Worm (Caenorhabditis elegans) whole organism, L4 larva: ENCODE results near the gene txdc-17.

ENCODE experiments used
- D1046.2 ChIP-seq: fragments of 200-800 bp; sonication (Bioruptor generic); IDR thresholded peaks from 2 replicates; pipeline ENCODE4 v1.3.6; 2022; ENCODE audit warnings: missing genetic modification characterization, missing compliant biosample characterization
- F37D6.2 ChIP-seq: sonication (generic microtip); optimal IDR thresholded peaks from 2 replicates; lab custom pipeline; 2016; ENCODE audit warnings: mild to moderate bottlenecking, missing genetic modification characterization, missing compliant biosample characterization
- F49E8.2 ChIP-seq: sonication (generic microtip); optimal IDR thresholded peaks from 2 replicates; lab custom pipeline; 2016; ENCODE audit warnings: missing compliant biosample characterization, mild to moderate bottlenecking, missing genetic modification characterization, borderline replicate concordance
- R02D3.7 ChIP-seq: fragments of 150-350 bp; sonication (generic microtip); optimal IDR thresholded peaks from 3 replicates; lab custom pipeline; 2014; ENCODE audit warnings: missing biosample characterization, missing genetic modification characterization
- T20F7.1 ChIP-seq: fragments of 200-800 bp; sonication (Bioruptor generic); optimal IDR thresholded peaks from 2 replicates; lab custom pipeline; 2018; ENCODE audit warnings: mild to moderate bottlenecking, missing genetic modification characterization, missing compliant biosample characterization
- Y48G9A.11 ChIP-seq: fragments of 200-800 bp; sonication (Bioruptor generic); IDR thresholded peaks from 2 replicates; pipeline ENCODE4 v1.3.6; 2022; ENCODE audit warnings: missing genetic modification reagents, missing genetic modification characterization, missing compliant biosample characterization
- ZK337.2 ChIP-seq: fragments of 200-800 bp; sonication (Bioruptor generic); IDR thresholded peaks from 2 replicates; pipeline ENCODE4 v1.3.6; 2022; ENCODE audit warnings: missing genetic modification reagents, missing genetic modification characterization, missing compliant biosample characterization
- ZK546.5 ChIP-seq, 2 experiments: sonication (generic microtip); optimal IDR thresholded peaks; 2 replicates each; lab custom pipeline; 2017; ENCODE audit warnings: missing biosample characterization in 2 of 2, missing genetic modification characterization in 2 of 2
- arid-1 ChIP-seq: fragments of 200-800 bp; sonication (Bioruptor generic); conservative IDR thresholded peaks from 2 replicates; pipeline ENCODE4 v1.3.6; 2022; ENCODE audit warnings: missing genetic modification reagents, missing genetic modification characterization, missing compliant biosample characterization
- ceh-28 ChIP-seq: fragments of 150-350 bp; optimal IDR thresholded peaks from 2 replicates; lab custom pipeline; 2014; ENCODE audit warnings: missing biosample characterization, missing genetic modification reagents, missing genetic modification characterization
- ctbp-1 ChIP-seq: fragments of 200-800 bp; sonication (Bioruptor generic); IDR thresholded peaks from 2 replicates; pipeline ENCODE4 v1.3.6; 2022; ENCODE audit warnings: missing genetic modification reagents, missing genetic modification characterization, missing compliant biosample characterization
- daf-16 ChIP-seq, 3 experiments: sonication (generic microtip); optimal IDR thresholded peaks; 2 replicates each; lab custom pipeline; 2016 to 2017; ENCODE audit warnings: missing genetic modification characterization in 3 of 3, missing genetic modification reagents in 3 of 3, mild to moderate bottlenecking in 2 of 3, missing compliant biosample characterization in 2 of 3, missing biosample characterization in 1 of 3, moderate library complexity in 1 of 3
- daf-8 ChIP-seq: fragments of 200-800 bp; sonication (Bioruptor generic); IDR thresholded peaks from 2 replicates; pipeline ENCODE4 v1.3.6; 2022; ENCODE audit warnings: missing genetic modification characterization, missing compliant biosample characterization
- dmd-9 ChIP-seq: fragments of 200-800 bp; sonication (Bioruptor generic); IDR thresholded peaks from 2 replicates; pipeline ENCODE4 v1.3.6; 2022; ENCODE audit warnings: missing genetic modification reagents, missing genetic modification characterization, missing compliant biosample characterization
- egl-43 ChIP-seq: fragments of 200-800 bp; sonication (Bioruptor generic); IDR thresholded peaks from 2 replicates; pipeline ENCODE4 v1.3.6; 2022; ENCODE audit warnings: missing genetic modification reagents, missing genetic modification characterization, missing compliant biosample characterization
- fkh-10 ChIP-seq: fragments of 150-350 bp; optimal IDR thresholded peaks from 2 replicates; lab custom pipeline; 2014; ENCODE audit warnings: missing biosample characterization, missing genetic modification reagents, missing genetic modification characterization
- gei-8 ChIP-seq: fragments of 200-800 bp; sonication (Bioruptor generic); optimal IDR thresholded peaks from 2 replicates; lab custom pipeline; 2018; ENCODE audit warnings: mild to moderate bottlenecking, missing genetic modification characterization, missing compliant biosample characterization
- hif-1 ChIP-seq, 2 experiments: sonication (generic microtip); optimal IDR thresholded peaks; 2 replicates each; lab custom pipeline; 2016 to 2017; ENCODE audit warnings: missing compliant biosample characterization in 2 of 2, missing genetic modification characterization in 2 of 2, missing genetic modification reagents in 2 of 2, missing genotype in 2 of 2, mild to moderate bottlenecking in 1 of 2
- hmg-1.1 ChIP-seq: fragments of 200-800 bp; sonication (Bioruptor generic); IDR thresholded peaks from 2 replicates; pipeline ENCODE4 v1.3.6; 2022; ENCODE audit warnings: missing genetic modification reagents, missing genetic modification characterization, missing compliant biosample characterization
- jun-1 ChIP-seq: fragments of 150-350 bp; optimal IDR thresholded peaks from 2 replicates; lab custom pipeline; 2014; ENCODE audit warnings: missing biosample characterization, missing genetic modification reagents, missing genetic modification characterization
- lin-1 ChIP-seq: fragments of 200-800 bp; sonication (Bioruptor generic); IDR thresholded peaks from 2 replicates; pipeline ENCODE4 v1.3.6; 2022; ENCODE audit warnings: missing genetic modification reagents, missing genetic modification characterization, missing compliant biosample characterization
- lin-13 ChIP-seq: fragments of 150-350 bp; optimal IDR thresholded peaks from 2 replicates; lab custom pipeline; 2014; ENCODE audit warnings: missing biosample characterization, missing genetic modification reagents, missing genetic modification characterization
- lin-15B ChIP-seq: fragments of 150-350 bp; sonication (generic microtip); optimal IDR thresholded peaks from 3 replicates; lab custom pipeline; 2014; ENCODE audit warnings: missing biosample characterization, missing genetic modification characterization
- lin-39 ChIP-seq: fragments of 150-350 bp; optimal IDR thresholded peaks from 2 replicates; lab custom pipeline; 2014; ENCODE audit warnings: missing biosample characterization, missing genetic modification reagents, missing genetic modification characterization
- lir-3 ChIP-seq: sonication (generic microtip); optimal IDR thresholded peaks from 2 replicates; lab custom pipeline; 2016; ENCODE audit warnings: mild to moderate bottlenecking, missing genetic modification characterization, missing compliant biosample characterization
- lsy-2 ChIP-seq, 2 experiments: fragments of 150-350 bp in 1 of 2; sonication (generic microtip) in 1 of 2; optimal IDR thresholded peaks; 2 replicates each; lab custom pipeline; 2014 to 2017; ENCODE audit warnings: missing biosample characterization in 2 of 2, missing genetic modification characterization in 2 of 2
- mdl-1 ChIP-seq, 2 experiments: fragments of 150-350 bp in 1 of 2; sonication (generic microtip) in 1 of 2; optimal IDR thresholded peaks; 2 replicates each; lab custom pipeline; 2014 to 2017; ENCODE audit warnings: missing biosample characterization in 2 of 2, missing genetic modification characterization in 2 of 2
- mep-1 ChIP-seq: fragments of 150-350 bp; sonication (generic microtip); optimal IDR thresholded peaks from 3 replicates; lab custom pipeline; 2014; ENCODE audit warnings: missing biosample characterization, missing genetic modification characterization
- mes-2 ChIP-seq: sonication (generic microtip); optimal IDR thresholded peaks from 2 replicates; lab custom pipeline; 2016; ENCODE audit warnings: missing genotype, mild to moderate bottlenecking, missing genetic modification characterization, missing compliant biosample characterization; ENCODE audit not compliant: poor library complexity, severe bottlenecking
- mxl-2 ChIP-seq: fragments of 200-800 bp; sonication (Bioruptor generic); conservative IDR thresholded peaks from 2 replicates; pipeline ENCODE4 v1.3.6; 2022; ENCODE audit warnings: missing genetic modification reagents, missing genetic modification characterization, missing compliant biosample characterization
- nhr-102 ChIP-seq: sonication (generic microtip); optimal IDR thresholded peaks from 2 replicates; lab custom pipeline; 2016; ENCODE audit warnings: mild to moderate bottlenecking, missing genetic modification characterization, moderate library complexity, missing compliant biosample characterization
- nhr-111 ChIP-seq: fragments of 200-800 bp; sonication (Bioruptor generic); optimal IDR thresholded peaks from 2 replicates; lab custom pipeline; 2018; ENCODE audit warnings: mild to moderate bottlenecking, missing genetic modification characterization, missing compliant biosample characterization
- nhr-237 ChIP-seq: sonication (generic microtip); optimal IDR thresholded peaks from 2 replicates; lab custom pipeline; 2017; ENCODE audit warnings: missing biosample characterization, missing genetic modification characterization
- nhr-25 ChIP-seq: sonication (generic microtip); optimal IDR thresholded peaks from 2 replicates; lab custom pipeline; 2017; ENCODE audit warnings: missing genetic modification characterization, mild to moderate bottlenecking, missing compliant biosample characterization, antibody characterized with exemption, moderate library complexity, borderline replicate concordance; ENCODE audit not compliant: insufficient read depth
- nhr-28 ChIP-seq: fragments of 150-350 bp; optimal IDR thresholded peaks from 2 replicates; lab custom pipeline; 2014; ENCODE audit warnings: missing biosample characterization, missing genetic modification characterization
- nhr-41 ChIP-seq: fragments of 200-800 bp; sonication (Bioruptor generic); IDR thresholded peaks from 2 replicates; pipeline ENCODE4 v1.3.6; 2022; ENCODE audit warnings: missing genetic modification reagents, missing genetic modification characterization, missing compliant biosample characterization
- nhr-77 ChIP-seq: fragments of 150-350 bp; optimal IDR thresholded peaks from 2 replicates; lab custom pipeline; 2014; ENCODE audit warnings: missing biosample characterization, missing genetic modification characterization
- php-3 ChIP-seq: fragments of 200-800 bp; sonication (Bioruptor generic); IDR thresholded peaks from 2 replicates; pipeline ENCODE4 v1.3.6; 2022; ENCODE audit warnings: missing genetic modification reagents, missing genetic modification characterization, missing compliant biosample characterization
- pqm-1 ChIP-seq: sonication (generic microtip); optimal IDR thresholded peaks from 2 replicates; lab custom pipeline; 2017; ENCODE audit warnings: missing biosample characterization, missing genetic modification characterization
- rbr-2 ChIP-seq: sonication (generic microtip); optimal IDR thresholded peaks from 2 replicates; lab custom pipeline; 2016; ENCODE audit warnings: missing genotype, missing genetic modification characterization, missing compliant biosample characterization
- saeg-2 ChIP-seq: fragments of 200-800 bp; sonication (Bioruptor generic); IDR thresholded peaks from 2 replicates; pipeline ENCODE4 v1.3.6; 2022; ENCODE audit warnings: missing genetic modification reagents, missing genetic modification characterization, missing compliant biosample characterization
- sdz-12 ChIP-seq: fragments of 200-800 bp; sonication (Bioruptor generic); optimal IDR thresholded peaks from 2 replicates; lab custom pipeline; 2018; ENCODE audit warnings: mild to moderate bottlenecking, missing genetic modification characterization, missing compliant biosample characterization
- skn-1 ChIP-seq: fragments of 150-350 bp; optimal IDR thresholded peaks from 2 replicates; lab custom pipeline; 2014; ENCODE audit warnings: missing biosample characterization, missing genetic modification characterization
- tag-97 ChIP-seq: fragments of 200-800 bp; sonication (Bioruptor generic); IDR thresholded peaks from 2 replicates; pipeline ENCODE4 v1.3.6; 2022; ENCODE audit warnings: missing genetic modification characterization, missing compliant biosample characterization
- tra-1 ChIP-seq: fragments of 200-800 bp; sonication (Bioruptor generic); IDR thresholded peaks from 2 replicates; pipeline ENCODE4 v1.3.6; 2022; ENCODE audit warnings: missing genetic modification reagents, missing genetic modification characterization, missing compliant biosample characterization
- unc-62 ChIP-seq, 3 experiments: fragments of 150-350 bp in 1 of 3; sonication (generic microtip); optimal IDR thresholded peaks in 2 of 3; peaks in 1 of 3; 1 replicate in 1 of 3; 2 replicates in 2 of 3; lab custom pipeline; 2014 to 2017; ENCODE audit warnings: missing biosample characterization in 3 of 3, missing genetic modification characterization in 3 of 3, missing genetic modification reagents in 3 of 3, missing genotype in 1 of 3
- zfp-2 ChIP-seq: sonication (generic microtip); optimal IDR thresholded peaks from 2 replicates; lab custom pipeline; 2016; ENCODE audit warnings: mild to moderate bottlenecking, missing genetic modification characterization, missing compliant biosample characterization
- ztf-11 ChIP-seq: fragments of 150-350 bp; optimal IDR thresholded peaks from 2 replicates; lab custom pipeline; 2014; ENCODE audit warnings: missing biosample characterization, missing genetic modification characterization

txdc-17 gene

ce11 chrIII:2869512-2869911 lies 35.0 kb downstream of the txdc-17 start (continued):
- no peak for TF ChIP-seq ceh-28 (tag; lab: Kevin White, UChicago)
- no peak for TF ChIP-seq ctbp-1 (GFP tag; lab: Robert Waterston, UW)
- TF ChIP-seq R02D3.7 (tag; lab: Kevin White, UChicago), result no peak
- TF ChIP-seq pqm-1, result peak; percentile 66
- TF ChIP-seq dmd-9 (GFP tag; lab: Robert Waterston, UW), result no peak
- TF ChIP-seq arid-1 (GFP tag; lab: Robert Waterston, UW), result no peak
- 0 out of 2 replicates have a peak, but pooled peaks have one; percentile 22 for TF ChIP-seq php-3 (GFP tag; lab: Robert Waterston, UW)
- TF ChIP-seq ZK337.2 (GFP tag; lab: Robert Waterston, UW), result no peak
- no peak for TF ChIP-seq D1046.2 (GFP tag; lab: Robert Waterston, UW)
- TF ChIP-seq nhr-28, result peak; percentile 85
- TF ChIP-seq daf-8 (GFP tag; lab: Robert Waterston, UW), result no peak
- no peak for TF ChIP-seq mxl-2 (GFP tag; lab: Robert Waterston, UW)
- TF ChIP-seq ztf-11 (tag; lab: Kevin White, UChicago), result no peak
- TF ChIP-seq tag-97 (GFP tag; lab: Robert Waterston, UW), result no peak
- TF ChIP-seq nhr-77, result peak; percentile 35
- no peak for TF ChIP-seq F49E8.2 (tag; lab: Kevin White, UChicago)
- no peak for TF ChIP-seq daf-16 (GFP tag; optimal IDR thresholded peaks at IDR 0.05; lab: Kevin White, UChicago)
- TF ChIP-seq daf-16 (tag; optimal IDR thresholded peaks at IDR 0.05; lab: Kevin White, UChicago), result peak; percentile 84
- TF ChIP-seq sdz-12 (GFP tag; lab: Kevin White, UChicago), result no peak
- TF ChIP-seq lin-15B (tag; lab: Kevin White, UChicago), result no peak
- no peak for TF ChIP-seq nhr-102 (tag; lab: Kevin White, UChicago)
- TF ChIP-seq hif-1 (tag; optimal IDR thresholded peaks at IDR 0.05; lab: Kevin White, UChicago), result no peak
- no peak for TF ChIP-seq gei-8 (GFP tag; lab: Kevin White, UChicago)
- TF ChIP-seq tra-1 (GFP tag; lab: Robert Waterston, UW), result peak; percentile 20; the same call in 1 of the 2 replicates

ce11 chrIII:2870228-2870627 lies 35.8 kb downstream of the txdc-17 start:
- TF ChIP-seq nhr-102 (tag; lab: Kevin White, UChicago), result peak; percentile 23
- no peak for TF ChIP-seq nhr-111 (GFP tag; lab: Kevin White, UChicago)
- peak; percentile 35 for TF ChIP-seq mep-1 (tag; lab: Kevin White, UChicago)
- no peak for TF ChIP-seq zfp-2 (tag; lab: Kevin White, UChicago)
- TF ChIP-seq nhr-25 (tag; lab: Kevin White, UChicago), result no peak
- TF ChIP-seq ZK546.5 (tag; optimal IDR thresholded peaks at IDR 0.05; lab: Kevin White, UChicago), result no peak
- TF ChIP-seq lir-3 (tag; lab: Kevin White, UChicago), result no peak
- TF ChIP-seq F37D6.2 (tag; lab: Kevin White, UChicago), result no peak
- TF ChIP-seq egl-43 (GFP tag; lab: Robert Waterston, UW), result no peak
- no peak for TF ChIP-seq lin-13
- no peak for TF ChIP-seq hmg-1.1 (GFP tag; lab: Robert Waterston, UW)
- TF ChIP-seq mes-2 (tag; lab: Kevin White, UChicago), result no peak
- no peak for TF ChIP-seq D1046.2 (GFP tag; lab: Robert Waterston, UW)
- TF ChIP-seq ceh-28 (tag; lab: Kevin White, UChicago), result no peak
- TF ChIP-seq nhr-237 (tag; lab: Kevin White, UChicago), result no peak
- TF ChIP-seq rbr-2 (tag; lab: Kevin White, UChicago), result no peak
- peak; percentile 43 for TF ChIP-seq T20F7.1 (GFP tag; lab: Kevin White, UChicago)
- no peak for TF ChIP-seq jun-1 (tag; lab: Kevin White, UChicago)
- no peak for TF ChIP-seq fkh-10 (GFP tag; lab: Kevin White, UChicago)
- TF ChIP-seq mdl-1 (tag; optimal IDR thresholded peaks at IDR 0.05; lab: Kevin White, UChicago), result peak in 1 of 2 experiments; percentile 10
- no peak for TF ChIP-seq F49E8.2 (tag; lab: Kevin White, UChicago)
- peak in 1 of 2 experiments; percentile 90 for TF ChIP-seq unc-62 (GFP tag; optimal IDR thresholded peaks at IDR 0.05 in 1 of 2; lab: Kevin White, UChicago)
- TF ChIP-seq unc-62 (tag; optimal IDR thresholded peaks at IDR 0.05; lab: Kevin White, UChicago), result no peak
- TF ChIP-seq skn-1 (tag; lab: Kevin White, UChicago), result no peak
- no peak for TF ChIP-seq lin-1 (GFP tag; lab: Robert Waterston, UW)
- peak in 1 of 2 experiments; percentile 26 for TF ChIP-seq lsy-2 (tag; optimal IDR thresholded peaks at IDR 0.05; lab: Kevin White, UChicago)
- TF ChIP-seq lin-39 (tag; lab: Kevin White, UChicago), result no peak
- TF ChIP-seq nhr-41 (GFP tag; lab: Robert Waterston, UW), result no peak
- no peak for TF ChIP-seq saeg-2 (GFP tag; lab: Robert Waterston, UW)
- TF ChIP-seq nhr-28, result peak; percentile 92
- TF ChIP-seq Y48G9A.11, result no peak
- TF ChIP-seq mxl-2 (GFP tag; lab: Robert Waterston, UW), result no peak
